Fruit fly (Drosophila melanogaster): ENCODE measurements around the gene apolpp.

The apolpp gene

DNA sequence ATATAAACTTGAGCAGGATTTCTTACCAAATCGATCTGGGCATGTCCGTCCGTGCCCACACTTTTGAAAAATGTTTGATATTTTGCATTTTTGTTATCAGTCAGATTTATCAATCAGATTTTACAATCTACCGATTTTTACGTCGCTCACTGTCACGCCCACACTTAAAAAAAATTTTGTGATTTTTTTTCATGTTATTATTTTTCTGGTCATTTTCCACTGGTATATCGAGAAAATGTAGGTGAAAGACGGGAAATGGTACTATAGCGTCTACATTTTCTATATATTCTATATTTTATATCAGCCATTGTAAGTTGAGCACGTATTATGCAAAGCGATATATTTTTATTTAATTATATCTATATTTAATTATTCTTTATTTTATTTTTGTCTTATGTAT is 3.5 kb downstream of the apolpp start (continued):
- TF ChIP-seq CG10669 (GFP tag; optimal IDR thresholded peaks at IDR 0.05): no peak
- TF ChIP-seq Gug (GFP tag; IDR thresholded peaks at IDR 0.05): no peak
- no peak for TF ChIP-seq net (GFP tag; optimal IDR thresholded peaks at IDR 0.05)
- TF ChIP-seq fd85E (GFP tag; optimal IDR thresholded peaks at IDR 0.05): no peak
- no peak for TF ChIP-seq Blimp-1 (GFP tag; optimal IDR thresholded peaks at IDR 0.05)
- TF ChIP-seq Ets96B (tag; optimal IDR thresholded peaks at IDR 0.05): peak; percentile 27
- no peak for TF ChIP-seq ss (GFP tag; optimal IDR thresholded peaks at IDR 0.05)
- peak; percentile 36 for TF ChIP-seq achi (GFP tag; optimal IDR thresholded peaks at IDR 0.05)

DNA sequence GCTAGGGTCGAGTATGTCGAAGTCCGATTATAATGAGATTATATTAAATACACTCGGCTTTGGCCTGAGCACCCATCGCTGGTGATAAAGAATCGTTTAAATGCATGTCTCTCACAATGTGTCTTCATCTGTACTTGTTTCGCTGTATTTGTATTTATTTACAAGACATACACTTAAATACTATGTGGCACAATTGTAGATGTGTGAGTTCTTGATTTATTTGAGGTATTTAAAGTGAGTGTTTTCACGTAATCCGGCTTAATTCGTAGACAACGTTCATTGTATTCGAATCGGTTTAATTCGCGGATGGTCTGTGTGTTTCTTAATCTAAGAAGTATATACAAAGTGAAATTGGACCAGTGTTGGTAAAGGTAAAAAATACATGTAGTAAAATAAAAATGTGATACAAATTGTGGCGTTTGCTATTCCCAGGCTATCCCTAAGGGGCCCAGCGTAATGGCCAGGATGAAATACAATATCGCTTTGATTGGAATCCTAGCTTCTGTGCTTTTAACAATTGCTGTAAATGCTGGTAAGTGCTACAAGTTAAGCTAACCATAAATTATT is 4.0 kb downstream of the apolpp start, which contains the start of gene Zyx:
TSS of gene Zyx (minus strand) at position 350 of the 567 bp plus-strand sequence.
- no peak for TF ChIP-seq CG34406 (GFP tag; optimal IDR thresholded peaks at IDR 0.05)
- no peak for TF ChIP-seq OdsH (GFP tag; optimal IDR thresholded peaks at IDR 0.05)
- TF ChIP-seq CG10669 (GFP tag; optimal IDR thresholded peaks at IDR 0.05): no peak

DNA sequence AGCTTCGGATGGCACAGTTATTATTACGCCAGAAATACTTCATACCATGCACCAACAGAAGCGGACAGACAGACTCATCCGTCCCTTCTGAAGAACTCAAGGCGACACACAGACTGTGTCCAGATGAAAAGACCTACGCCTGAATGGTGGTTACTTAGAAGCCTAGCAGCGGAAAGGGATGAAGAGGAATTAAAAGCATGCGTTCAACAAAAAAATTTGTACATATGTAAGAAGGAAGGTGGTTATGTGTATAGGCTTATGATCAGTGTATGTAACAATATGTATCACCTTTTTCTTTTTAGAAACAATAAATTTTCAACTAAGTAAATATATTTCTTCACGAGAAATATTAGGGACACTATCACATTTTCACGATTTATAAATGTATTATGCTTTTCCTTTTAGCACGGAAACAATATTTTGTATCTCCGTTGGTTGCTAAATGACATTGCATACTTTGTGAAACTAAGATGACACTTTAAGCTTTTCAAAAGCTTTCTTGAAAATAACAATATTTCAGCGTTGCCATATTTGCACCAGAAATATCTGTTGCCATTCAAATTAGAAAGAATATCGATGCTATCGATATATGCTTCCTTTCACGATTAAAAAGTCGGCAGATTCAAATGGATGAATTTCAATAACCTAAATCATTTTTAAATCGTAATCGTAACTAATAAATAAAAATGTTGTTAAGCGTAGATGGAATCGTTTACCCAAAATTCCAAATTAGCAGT is 23.7 kb downstream of the apolpp start, which contains the start of gene Actbeta:
TSS of gene Actbeta (minus strand) at position 471 of the 737 bp plus-strand sequence.
- TF ChIP-seq Hr4 (GFP tag; optimal IDR thresholded peaks at IDR 0.05) (no peak), Eip75B (GFP tag; optimal IDR thresholded peaks at IDR 0.05) (no peak), CG6854 (GFP tag; optimal IDR thresholded peaks at IDR 0.05) (no peak), CG16779 (tag; optimal IDR thresholded peaks at IDR 0.05) (no peak), CG8119 (GFP tag; IDR thresholded peaks at IDR 0.05) (no peak), Sox102F (GFP tag; optimal IDR thresholded peaks at IDR 0.05) (no peak), CG4318 (GFP tag; optimal IDR thresholded peaks at IDR 0.05) (no peak), esn (GFP tag; optimal IDR thresholded peaks at IDR 0.05) (no peak), CG6163 (GFP tag; IDR thresholded peaks at IDR 0.05) (no peak), achi (GFP tag; optimal IDR thresholded peaks at IDR 0.05) (no peak), CG8632 (GFP tag; optimal IDR thresholded peaks at IDR 0.05) (no peak), spab (GFP tag; optimal IDR thresholded peaks at IDR 0.05) (no peak), Eip78C (GFP tag) (no peak), Ets21C (GFP tag; optimal IDR thresholded peaks at IDR 0.05) (no peak), dsx (GFP tag; optimal IDR thresholded peaks at IDR 0.05; ENCODE audit: poor library complexity, severe bottlenecking) (no peak), fd85E (GFP tag; optimal IDR thresholded peaks at IDR 0.05) (no peak), ss (GFP tag; optimal IDR thresholded peaks at IDR 0.05) (no peak), net (GFP tag; optimal IDR thresholded peaks at IDR 0.05) (no peak), CG7368 (GFP tag; optimal IDR thresholded peaks at IDR 0.05) (no peak)

DNA sequence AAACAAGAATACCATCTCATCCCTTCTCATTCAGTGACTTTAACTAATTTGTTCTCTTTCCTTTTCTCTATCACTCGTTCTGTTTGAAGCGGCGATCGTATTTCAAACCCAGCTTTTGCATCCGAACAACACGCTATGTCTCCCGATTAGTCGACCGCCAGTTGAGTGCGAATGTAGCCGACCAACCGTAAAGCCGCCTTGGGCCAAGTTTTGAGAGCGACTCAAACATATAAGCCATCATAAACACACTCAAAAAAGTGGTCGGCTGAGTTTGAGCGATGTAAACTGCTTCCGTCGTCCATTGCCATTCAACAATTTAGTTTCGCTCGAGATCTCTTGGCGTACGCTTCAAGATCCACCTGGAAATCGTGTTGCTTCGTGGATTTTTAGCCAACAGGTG is 27.7 kb downstream of the apolpp start, which contains the start of gene sv:
TSS of gene sv (plus strand) at position 319 of the 400 bp plus-strand sequence.
- no peak for TF ChIP-seq net (GFP tag; optimal IDR thresholded peaks at IDR 0.05)
- TF ChIP-seq esn (GFP tag; optimal IDR thresholded peaks at IDR 0.05): no peak
- TF ChIP-seq CG4318 (GFP tag; optimal IDR thresholded peaks at IDR 0.05): no peak
- no peak for TF ChIP-seq Sox15 (GFP tag; optimal IDR thresholded peaks at IDR 0.05)
- TF ChIP-seq fd59A (GFP tag; optimal IDR thresholded peaks at IDR 0.05): no peak
- TF ChIP-seq Blimp-1 (GFP tag; optimal IDR thresholded peaks at IDR 0.05): no peak
- no peak for TF ChIP-seq cyc (GFP tag; optimal IDR thresholded peaks at IDR 0.05)
- TF ChIP-seq CG3919 (GFP tag; optimal IDR thresholded peaks at IDR 0.05): no peak
- no peak for TF ChIP-seq CG11762 (GFP tag; optimal IDR thresholded peaks at IDR 0.05; ENCODE audit: insufficient read depth)
- no peak for TF ChIP-seq spab (GFP tag; optimal IDR thresholded peaks at IDR 0.05)
- TF ChIP-seq Hr4 (GFP tag; optimal IDR thresholded peaks at IDR 0.05): no peak
- TF ChIP-seq ss (GFP tag; optimal IDR thresholded peaks at IDR 0.05): no peak
- no peak for TF ChIP-seq Smox (GFP tag; optimal IDR thresholded peaks at IDR 0.05)
- TF ChIP-seq OdsH (GFP tag; optimal IDR thresholded peaks at IDR 0.05): no peak
- TF ChIP-seq Sox14 (GFP tag; optimal IDR thresholded peaks at IDR 0.05): no peak
- no peak for TF ChIP-seq CG31627 (GFP tag; optimal IDR thresholded peaks at IDR 0.05)
- no peak for TF ChIP-seq dsx (GFP tag; optimal IDR thresholded peaks at IDR 0.05; ENCODE audit: poor library complexity, severe bottlenecking)
- TF ChIP-seq Eip93F (GFP tag; optimal IDR thresholded peaks at IDR 0.05): no peak
- no peak for TF ChIP-seq Lpt (GFP tag; optimal IDR thresholded peaks at IDR 0.05)
- TF ChIP-seq Sox102F (GFP tag; optimal IDR thresholded peaks at IDR 0.05): no peak

Measured in whole organism, prepupa.